Worm (Caenorhabditis elegans): Measurements from ENCODE around the gene cyp-33C1.

DNA sequence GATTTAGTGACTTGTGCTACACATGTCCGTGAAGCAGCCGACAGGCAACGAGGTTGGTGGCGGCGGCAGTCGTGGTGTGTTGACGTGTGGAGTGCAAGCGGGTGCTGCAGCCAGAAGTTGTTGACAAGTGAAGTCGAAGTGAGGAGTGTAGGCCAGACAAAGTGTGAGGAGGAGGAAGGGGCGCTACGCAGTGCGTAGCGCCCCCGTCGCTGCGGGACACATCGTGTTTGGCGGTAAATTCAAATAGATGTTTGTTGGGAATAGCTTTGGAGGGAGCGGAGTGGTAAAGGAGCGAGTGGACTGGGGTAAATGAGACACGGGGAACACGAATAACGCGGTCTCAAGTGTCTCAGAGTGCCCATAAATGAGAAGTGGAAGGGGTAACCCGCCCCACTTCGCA is 6.2 kb downstream of the cyp-33C1 start:
- TF ChIP-seq ztf-18 (tag; optimal IDR thresholded peaks at IDR 0.05) (no peak), ceh-40 (GFP tag; IDR thresholded peaks at IDR 0.05) (no peak), sptf-2 (GFP tag; optimal IDR thresholded peaks at IDR 0.05) (no peak), somi-1 (GFP tag; optimal IDR thresholded peaks at IDR 0.05) (no peak), ama-1 (optimal IDR thresholded peaks at IDR 0.05) (no peak), ama-1 (GFP tag; optimal IDR thresholded peaks at IDR 0.05) (no peak), madf-10 (tag; optimal IDR thresholded peaks at IDR 0.05) (no peak), lin-35 (GFP tag; optimal IDR thresholded peaks at IDR 0.05) (no peak), lin-26 (GFP tag; IDR thresholded peaks at IDR 0.05) (no peak), akir-1 (GFP tag; optimal IDR thresholded peaks at IDR 0.05) (no peak), Y95B8A.8 (GFP tag; IDR thresholded peaks at IDR 0.05) (no peak)
